Worm (Caenorhabditis elegans): ENCODE results near the gene Y32H12A.6.
A peak's percentile ranks its signal among the peaks of the same experiment; 100 is the strongest.

The Y32H12A.6 gene

DNA sequence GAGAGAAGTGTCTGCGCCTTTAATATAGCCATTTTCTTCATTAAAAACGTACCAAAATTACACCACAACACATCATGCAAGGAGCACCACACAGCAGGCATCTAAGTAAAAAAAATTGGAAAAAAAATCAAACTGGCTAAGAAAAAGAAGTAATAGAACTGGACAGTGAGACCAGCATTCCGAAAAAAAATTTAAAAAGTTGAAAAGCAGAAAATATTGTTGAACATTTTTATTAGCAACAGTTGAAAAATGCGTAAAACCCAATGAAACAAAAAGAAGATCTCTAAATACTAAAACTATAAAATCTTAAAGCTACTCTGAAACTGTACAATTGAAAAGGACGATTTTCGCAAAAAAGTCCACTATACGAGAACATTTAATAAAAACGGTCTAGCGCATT lies at the start of gene Y32H12A.6:
Y32H12A.6 (minus strand) TSS at position 101 of the 400 bp plus-strand sequence.
- TF ChIP-seq ceh-19 (GFP tag; optimal IDR thresholded peaks at IDR 0.05), result no peak
- TF ChIP-seq madf-2 (tag; optimal IDR thresholded peaks at IDR 0.05), result no peak
- no peak for TF ChIP-seq dmd-4 (tag; optimal IDR thresholded peaks at IDR 0.05; ENCODE audit: borderline replicate concordance)
- no peak for TF ChIP-seq hlh-8 (tag; optimal IDR thresholded peaks at IDR 0.05)
- no peak for TF ChIP-seq ceh-45 (GFP tag; IDR thresholded peaks at IDR 0.05)
- TF ChIP-seq nfya-1 (tag; optimal IDR thresholded peaks at IDR 0.05), result no peak
- no peak for TF ChIP-seq ahr-1 (tag; optimal IDR thresholded peaks at IDR 0.05)
- no peak for TF ChIP-seq ref-2 (tag; optimal IDR thresholded peaks at IDR 0.05)
- TF ChIP-seq nhr-11 (tag; optimal IDR thresholded peaks at IDR 0.05), result no peak
- TF ChIP-seq hlh-15 (tag; optimal IDR thresholded peaks at IDR 0.05), result no peak
- no peak for TF ChIP-seq ceh-34 (tag; optimal IDR thresholded peaks at IDR 0.05)
- TF ChIP-seq ceh-9 (tag; optimal IDR thresholded peaks at IDR 0.05), result no peak
- no peak for TF ChIP-seq pros-1 (tag; optimal IDR thresholded peaks at IDR 0.05)
- no peak for TF ChIP-seq ceh-6 (GFP tag; optimal IDR thresholded peaks at IDR 0.05)
- TF ChIP-seq K09A11.1 (tag; optimal IDR thresholded peaks at IDR 0.05; ENCODE audit: insufficient read depth), result no peak

- no peak for TF ChIP-seq F13H6.1 (tag; optimal IDR thresholded peaks at IDR 0.05)
- TF ChIP-seq mec-3 (tag; optimal IDR thresholded peaks at IDR 0.05; ENCODE audit: borderline replicate concordance), result no peak
- no peak for TF ChIP-seq ceh-18 (tag; optimal IDR thresholded peaks at IDR 0.05)
- no peak for TF ChIP-seq pha-2 (tag; optimal IDR thresholded peaks at IDR 0.05)
- TF ChIP-seq unc-42 (tag; optimal IDR thresholded peaks at IDR 0.05), result no peak
- no peak for TF ChIP-seq sox-4 (tag; optimal IDR thresholded peaks at IDR 0.05)
Observed at ce11 chrIII:5427096-5427495, 45.1 kb upstream of the Y32H12A.6 start.

DNA sequence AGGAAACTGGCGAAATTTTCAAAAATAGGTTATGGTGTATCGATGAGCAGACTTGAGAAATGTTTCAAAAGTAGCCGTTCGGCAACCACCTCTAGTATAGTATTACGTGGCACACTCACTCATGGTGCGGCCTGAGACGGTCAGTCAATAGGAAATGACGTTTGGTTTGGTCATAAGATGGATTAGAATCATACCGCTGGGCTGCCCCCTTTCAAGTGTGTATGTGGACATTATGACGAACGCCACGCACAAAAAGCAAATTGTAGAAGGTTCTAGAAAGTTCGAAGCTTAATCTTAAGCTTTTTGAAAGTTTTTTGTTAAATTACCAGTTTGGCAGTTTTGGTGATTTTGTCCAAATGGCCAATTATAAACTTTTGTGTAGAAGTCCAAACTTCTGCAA lies 42.4 kb upstream of the Y32H12A.6 start:
- TF ChIP-seq pha-2 (tag; optimal IDR thresholded peaks at IDR 0.05) (no peak), pax-1 (tag; optimal IDR thresholded peaks at IDR 0.05) (peak; percentile 80), hlh-15 (tag; optimal IDR thresholded peaks at IDR 0.05) (no peak), zip-5 (tag; optimal IDR thresholded peaks at IDR 0.05) (no peak)

- TF ChIP-seq ceh-34 (tag; optimal IDR thresholded peaks at IDR 0.05) (no peak), pax-1 (tag; optimal IDR thresholded peaks at IDR 0.05) (peak; percentile 6), hlh-30 (tag; optimal IDR thresholded peaks at IDR 0.05; ENCODE audit: insufficient read depth) (no peak), K02D7.2 (tag; optimal IDR thresholded peaks at IDR 0.05) (no peak)
Observed at ce11 chrIII:5423665-5424133, 41.7 kb upstream of the Y32H12A.6 start, which contains the start of gene dnj-24. Gene dnj-24, minus strand, starts transcription at chrIII:5424083.

DNA sequence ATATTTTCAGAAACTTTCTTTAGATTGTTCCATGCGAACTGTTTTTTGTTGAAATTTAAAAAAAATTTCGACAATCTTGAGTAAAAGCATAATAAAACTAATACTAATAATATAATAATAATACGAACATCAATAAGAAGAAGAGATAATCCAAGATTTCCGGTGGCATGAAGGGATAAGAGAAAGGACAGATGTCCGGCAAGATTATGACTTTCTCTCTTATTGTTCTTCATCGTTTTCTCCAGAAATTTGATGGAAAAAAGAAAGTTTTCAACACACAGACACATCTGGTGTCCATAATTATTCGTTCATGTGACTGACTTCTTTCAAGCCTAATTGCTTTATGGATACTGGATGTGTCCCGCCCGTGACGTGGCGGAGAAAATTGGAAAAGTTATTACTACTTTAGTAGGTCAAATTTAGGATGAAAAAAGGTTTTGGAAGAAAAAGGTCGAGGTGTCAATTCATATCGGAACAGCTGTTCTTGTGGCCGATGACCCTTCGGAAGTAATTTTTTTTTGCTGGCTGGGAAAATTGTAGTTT lies 40.7 kb upstream of the Y32H12A.6 start:
- no peak for TF ChIP-seq ttx-3 (tag; optimal IDR thresholded peaks at IDR 0.05)
- no peak for TF ChIP-seq mec-3 (tag; optimal IDR thresholded peaks at IDR 0.05; ENCODE audit: borderline replicate concordance)
- TF ChIP-seq ceh-31 (tag; optimal IDR thresholded peaks at IDR 0.05), result no peak
- no peak for TF ChIP-seq ceh-2 (tag; optimal IDR thresholded peaks at IDR 0.05)
- no peak for TF ChIP-seq ceh-18 (tag; optimal IDR thresholded peaks at IDR 0.05)
- TF ChIP-seq C08G9.2 (tag; optimal IDR thresholded peaks at IDR 0.05), result no peak
- no peak for TF ChIP-seq pag-3 (tag; optimal IDR thresholded peaks at IDR 0.05; ENCODE audit: borderline replicate concordance)
- no peak for TF ChIP-seq ceh-45 (GFP tag; IDR thresholded peaks at IDR 0.05)
- no peak for TF ChIP-seq K02D7.2 (tag; optimal IDR thresholded peaks at IDR 0.05)
- TF ChIP-seq fkh-6 (tag; optimal IDR thresholded peaks at IDR 0.05), result no peak
- TF ChIP-seq unc-55 (GFP tag; optimal IDR thresholded peaks at IDR 0.05), result no peak
- TF ChIP-seq fax-1 (tag; optimal IDR thresholded peaks at IDR 0.05), result no peak
- TF ChIP-seq elt-4 (tag; optimal IDR thresholded peaks at IDR 0.05), result no peak
- no peak for TF ChIP-seq nhr-11 (tag; optimal IDR thresholded peaks at IDR 0.05)
- no peak for TF ChIP-seq odd-2 (tag; optimal IDR thresholded peaks at IDR 0.05)

Data from whole organism, late embryonic.